Fruit fly (Drosophila melanogaster): Measurements from ENCODE around the gene CG32573.

DNA sequence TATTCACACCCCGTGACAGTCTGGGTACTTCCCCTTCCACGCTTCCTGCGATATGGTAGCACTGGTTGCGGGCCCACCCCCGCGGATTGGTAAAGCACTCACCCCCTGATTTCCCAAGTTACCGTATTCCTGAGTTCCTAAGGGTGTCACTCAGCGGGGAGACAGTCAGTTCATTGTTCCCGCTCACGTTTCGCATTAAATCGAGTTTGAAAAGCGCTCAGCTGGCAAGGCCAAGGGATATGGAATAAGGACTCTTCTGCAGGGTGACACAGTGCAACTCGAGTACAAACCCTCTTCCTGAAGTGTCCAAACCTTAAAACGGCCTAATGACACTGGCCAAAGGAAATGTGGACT, 36.9 kb downstream of the CG32573 start:
- TF ChIP-seq CG4496 (GFP tag; IDR thresholded peaks at IDR 0.05) (no peak), Pif1A (GFP tag; optimal IDR thresholded peaks at IDR 0.05) (no peak), Pif1B (GFP tag; optimal IDR thresholded peaks at IDR 0.05) (no peak), fd96Ca (GFP tag; IDR thresholded peaks at IDR 0.05) (no peak), CG17806 (tag; optimal IDR thresholded peaks at IDR 0.05) (no peak), D1 (tag; optimal IDR thresholded peaks at IDR 0.05) (no peak), CG15710 (tag; optimal IDR thresholded peaks at IDR 0.05) (no peak), CG14655 (GFP tag; optimal IDR thresholded peaks at IDR 0.05) (no peak), CG12605 (GFP tag; IDR thresholded peaks at IDR 0.05) (no peak), EcR (GFP tag; optimal IDR thresholded peaks at IDR 0.05) (no peak), Ets98B (GFP tag; IDR thresholded peaks at IDR 0.05) (no peak)
